Fruit fly (Drosophila melanogaster) whole organism, embryonic: Measurements from ENCODE around the gene Hr96.

Source experiments
- Blimp-1 ChIP-seq: fragments of 200-800 bp; sonication (Bioruptor generic); optimal IDR thresholded peaks from 3 replicates; lab custom pipeline; 2018; ENCODE audit warnings: missing biosample characterization, missing genetic modification characterization, mild to moderate bottlenecking, moderate library complexity, missing genetic modification reagents
- BtbVII ChIP-seq: fragments of 200-800 bp; sonication (Bioruptor generic); optimal IDR thresholded peaks from 3 replicates; lab custom pipeline; 2017; ENCODE audit warnings: missing biosample characterization, mild to moderate bottlenecking, missing genetic modification characterization
- CG10462 ChIP-seq: fragments of 200-800 bp; sonication (Bioruptor generic); optimal IDR thresholded peaks from 2 replicates; lab custom pipeline; 2016; ENCODE audit warnings: missing biosample characterization, missing genetic modification characterization
- CG12299 ChIP-seq: fragments of 200-800 bp; sonication (Bioruptor generic); optimal IDR thresholded peaks from 2 replicates; lab custom pipeline; 2018; ENCODE audit warnings: missing biosample characterization, mild to moderate bottlenecking, missing genetic modification characterization
- CG12391 ChIP-seq: fragments of 200-800 bp; sonication (Bioruptor generic); optimal IDR thresholded peaks from 3 replicates; lab custom pipeline; 2018; ENCODE audit warnings: missing biosample characterization, mild to moderate bottlenecking, missing genetic modification characterization, moderate library complexity
- CG14441 ChIP-seq: fragments of 200-800 bp; sonication (Bioruptor generic); IDR thresholded peaks from 2 replicates; pipeline ENCODE4 v1.3.6; 2022; ENCODE audit warnings: missing biosample characterization, missing genetic modification characterization
- CG14965 ChIP-seq: fragments of 200-800 bp; sonication (Bioruptor generic); optimal IDR thresholded peaks from 2 replicates; lab custom pipeline; 2016; ENCODE audit warnings: missing biosample characterization, missing genetic modification characterization, borderline replicate concordance
- CG17829 ChIP-seq: fragments of 200-800 bp; optimal IDR thresholded peaks from 2 replicates; lab custom pipeline; 2019; ENCODE audit warnings: missing biosample characterization, mild to moderate bottlenecking, missing genetic modification characterization, moderate library complexity
- CG2120 ChIP-seq: fragments of 200-800 bp; sonication (Bioruptor generic); optimal IDR thresholded peaks from 3 replicates; lab custom pipeline; 2016; ENCODE audit warnings: missing biosample characterization, missing genetic modification characterization
- CG34224 ChIP-seq: fragments of 200-800 bp; sonication (Bioruptor generic); IDR thresholded peaks from 3 replicates; pipeline ENCODE4 v1.3.6; 2022; ENCODE audit warnings: missing biosample characterization, missing genetic modification characterization; ENCODE audit not compliant: partially characterized antibody
- CG43689 ChIP-seq: fragments of 200-800 bp; sonication (Bioruptor generic); IDR thresholded peaks from 2 replicates; pipeline ENCODE4 v1.3.6; 2022; ENCODE audit warnings: missing biosample characterization, missing genetic modification characterization
- CG6254 ChIP-seq: fragments of 200-800 bp; sonication (Bioruptor generic); optimal IDR thresholded peaks from 3 replicates; lab custom pipeline; 2017; ENCODE audit warnings: mild to moderate bottlenecking, missing biosample characterization, missing genetic modification reagents, missing genetic modification characterization
- CG6813 ChIP-seq: fragments of 200-800 bp; sonication (Bioruptor generic); optimal IDR thresholded peaks from 2 replicates; lab custom pipeline; 2017; ENCODE audit warnings: missing biosample characterization, missing genetic modification characterization, mild to moderate bottlenecking, moderate library complexity, missing genetic modification reagents
- CG7745 ChIP-seq: fragments of 200-800 bp; sonication (Bioruptor generic); optimal IDR thresholded peaks from 2 replicates; lab custom pipeline; 2018; ENCODE audit warnings: missing biosample characterization, mild to moderate bottlenecking, missing genetic modification characterization, moderate library complexity
- CG9727 ChIP-seq: fragments of 200-800 bp; sonication (Bioruptor generic); optimal IDR thresholded peaks from 3 replicates; lab custom pipeline; 2017; ENCODE audit warnings: missing biosample characterization, mild to moderate bottlenecking, missing genetic modification characterization
- CG9932 ChIP-seq: fragments of 200-800 bp; sonication (Bioruptor generic); IDR thresholded peaks from 2 replicates; pipeline ENCODE4 v1.3.6; 2022; ENCODE audit warnings: missing biosample characterization, missing genetic modification characterization
- Camta ChIP-seq: fragments of 200-800 bp; sonication (Bioruptor generic); optimal IDR thresholded peaks from 2 replicates; lab custom pipeline; 2016; ENCODE audit warnings: missing biosample characterization, missing genetic modification characterization
- Dad ChIP-seq: fragments of 200-800 bp; sonication (Bioruptor generic); optimal IDR thresholded peaks from 3 replicates; lab custom pipeline; 2016; ENCODE audit warnings: missing biosample characterization, missing genetic modification characterization
- Doc2 ChIP-seq: fragments of 200-800 bp; sonication (Bioruptor generic); IDR thresholded peaks from 2 replicates; pipeline ENCODE4 v1.3.6; 2022; ENCODE audit warnings: missing biosample characterization, missing genetic modification characterization
- Drgx ChIP-seq: fragments of 200-800 bp; sonication (Bioruptor generic); IDR thresholded peaks from 2 replicates; pipeline ENCODE4 v1.3.6; 2022; ENCODE audit warnings: missing biosample characterization, missing genetic modification characterization
- Fer3 ChIP-seq: fragments of 200-800 bp; sonication (Bioruptor generic); optimal IDR thresholded peaks from 2 replicates; lab custom pipeline; 2018; ENCODE audit warnings: missing biosample characterization, mild to moderate bottlenecking, missing genetic modification characterization, moderate library complexity
- Hmr ChIP-seq: fragments of 200-800 bp; sonication (Bioruptor generic); optimal IDR thresholded peaks from 3 replicates; lab custom pipeline; 2017; ENCODE audit warnings: mild to moderate bottlenecking, missing biosample characterization, missing genetic modification reagents, missing genetic modification characterization
- NC2α ChIP-seq: fragments of 200-800 bp; sonication (Bioruptor generic); optimal IDR thresholded peaks from 2 replicates; lab custom pipeline; 2016; ENCODE audit warnings: missing biosample characterization, missing genetic modification characterization
- NC2β ChIP-seq: fragments of 200-800 bp; sonication (Bioruptor generic); optimal IDR thresholded peaks from 2 replicates; lab custom pipeline; 2016; ENCODE audit warnings: missing biosample characterization, missing genetic modification characterization
- Scr ChIP-seq: fragments of 200-800 bp; sonication (Bioruptor generic); IDR thresholded peaks from 2 replicates; pipeline ENCODE4 v1.3.6; 2022; ENCODE audit warnings: missing biosample characterization, missing genetic modification characterization; ENCODE audit not compliant: partially characterized antibody
- Sox100B ChIP-seq: fragments of 200-800 bp; sonication (Bioruptor generic); optimal IDR thresholded peaks from 3 replicates; lab custom pipeline; 2018; ENCODE audit warnings: missing biosample characterization, mild to moderate bottlenecking, missing genetic modification characterization
- Sry-δ ChIP-seq: fragments of 200-800 bp; sonication (Bioruptor generic); optimal IDR thresholded peaks from 2 replicates; lab custom pipeline; 2016; ENCODE audit warnings: missing biosample characterization, missing genetic modification characterization
- Ssrp ChIP-seq: fragments of 200-800 bp; sonication (Bioruptor generic); optimal IDR thresholded peaks from 2 replicates; lab custom pipeline; 2018; ENCODE audit warnings: missing biosample characterization, mild to moderate bottlenecking, missing genetic modification characterization, moderate library complexity
- Trl ChIP-seq, 3 experiments: fragments of >200 bp in 2 of 3; fragments of 200-800 bp in 1 of 3; sonication (Bioruptor generic) in 1 of 3; optimal IDR thresholded peaks; 2 replicates in 1 of 3; 3 replicates in 2 of 3; lab custom pipeline; 2016 to 2017; ENCODE audit warnings: missing biosample characterization in 1 of 3, missing genetic modification characterization in 1 of 3
- ap ChIP-seq: fragments of 200-800 bp; sonication (Bioruptor generic); IDR thresholded peaks from 2 replicates; pipeline ENCODE4 v1.3.6; 2022; ENCODE audit warnings: missing biosample characterization, missing genetic modification characterization
- ato ChIP-seq: fragments of 200-800 bp; sonication (Bioruptor generic); IDR thresholded peaks from 2 replicates; pipeline ENCODE4 v1.3.6; 2022; ENCODE audit warnings: missing biosample characterization, missing genetic modification characterization; ENCODE audit not compliant: partially characterized antibody
- bcd ChIP-seq: fragments of 200-800 bp; sonication (Bioruptor generic); optimal IDR thresholded peaks from 2 replicates; lab custom pipeline; 2017; ENCODE audit warnings: missing biosample characterization, mild to moderate bottlenecking, missing genetic modification characterization
- bigmax ChIP-seq: fragments of 200-800 bp; sonication (Bioruptor generic); optimal IDR thresholded peaks from 2 replicates; lab custom pipeline; 2018; ENCODE audit warnings: missing biosample characterization, mild to moderate bottlenecking, missing genetic modification characterization
- bsh ChIP-seq, 2 experiments: fragments of 200-800 bp; sonication (Bioruptor generic); optimal IDR thresholded peaks; 2 replicates each; lab custom pipeline; 2017 to 2018; ENCODE audit warnings: mild to moderate bottlenecking in 2 of 2, missing biosample characterization in 2 of 2, missing genetic modification characterization in 2 of 2, moderate library complexity in 1 of 2
- cwo ChIP-seq: fragments of 200-800 bp; sonication (Bioruptor generic); optimal IDR thresholded peaks from 3 replicates; lab custom pipeline; 2017; ENCODE audit warnings: missing biosample characterization, missing genetic modification characterization, mild to moderate bottlenecking, moderate library complexity, missing genetic modification reagents
- dimm ChIP-seq: fragments of 200-800 bp; sonication (Bioruptor generic); IDR thresholded peaks from 2 replicates; pipeline ENCODE4 v1.3.6; 2022; ENCODE audit warnings: missing biosample characterization, missing genetic modification characterization
- dm ChIP-seq: fragments of 200-800 bp; sonication (Bioruptor generic); optimal IDR thresholded peaks from 3 replicates; lab custom pipeline; 2016; ENCODE audit warnings: missing biosample characterization, missing genetic modification characterization
- eyg ChIP-seq: fragments of 200-800 bp; sonication (Bioruptor generic); optimal IDR thresholded peaks from 3 replicates; lab custom pipeline; 2016; ENCODE audit warnings: missing biosample characterization, missing genetic modification characterization
- fd3F ChIP-seq: fragments of 200-800 bp; sonication (Bioruptor generic); optimal IDR thresholded peaks from 2 replicates; lab custom pipeline; 2018; ENCODE audit warnings: missing biosample characterization, mild to moderate bottlenecking, missing genetic modification characterization, moderate library complexity
- fru ChIP-seq: fragments of >200 bp; optimal IDR thresholded peaks from 2 replicates; lab custom pipeline; 2017
- jing ChIP-seq: fragments of 200-800 bp; sonication (Bioruptor generic); optimal IDR thresholded peaks from 2 replicates; lab custom pipeline; 2018; ENCODE audit warnings: missing biosample characterization, mild to moderate bottlenecking, missing genetic modification characterization
- mirr ChIP-seq: fragments of 200-800 bp; sonication (Bioruptor generic); optimal IDR thresholded peaks from 3 replicates; lab custom pipeline; 2018; ENCODE audit warnings: missing biosample characterization, mild to moderate bottlenecking, missing genetic modification characterization
- pita ChIP-seq: fragments of 200-800 bp; sonication (Bioruptor generic); optimal IDR thresholded peaks from 2 replicates; lab custom pipeline; 2017; ENCODE audit warnings: missing biosample characterization, mild to moderate bottlenecking, missing genetic modification characterization
- sd ChIP-seq: fragments of 200-800 bp; sonication (Bioruptor generic); optimal IDR thresholded peaks from 3 replicates; lab custom pipeline; 2018; ENCODE audit warnings: missing biosample characterization, mild to moderate bottlenecking, missing genetic modification characterization, moderate library complexity
- sens ChIP-seq: fragments of 200-800 bp; sonication (Bioruptor generic); peaks from one replicate; lab custom pipeline; 2016; ENCODE audit warnings: missing biosample characterization, missing genetic modification characterization
- tll ChIP-seq, 2 experiments: fragments of 200-800 bp in 1 of 2; fragments of >200 bp in 1 of 2; sonication (Bioruptor generic) in 1 of 2; optimal IDR thresholded peaks; 2 replicates each; lab custom pipeline; 2017 to 2019; ENCODE audit warnings: missing biosample characterization in 2 of 2, missing genetic modification characterization in 2 of 2, mild to moderate bottlenecking in 1 of 2, moderate library complexity in 1 of 2
- toy ChIP-seq: fragments of 200-800 bp; sonication (Bioruptor generic); IDR thresholded peaks from 2 replicates; pipeline ENCODE4 v1.3.6; 2022; ENCODE audit warnings: missing biosample characterization, missing genetic modification characterization
- trh ChIP-seq: fragments of 200-800 bp; sonication (Bioruptor generic); optimal IDR thresholded peaks from 2 replicates; lab custom pipeline; 2016; ENCODE audit warnings: missing biosample characterization, missing genetic modification characterization
- z ChIP-seq: fragments of 200-800 bp; sonication (Bioruptor generic); IDR thresholded peaks from 3 replicates; pipeline ENCODE4 v1.3.6; 2022; ENCODE audit warnings: missing biosample characterization, missing genetic modification characterization
- zen2 ChIP-seq: fragments of 200-800 bp; sonication (Bioruptor generic); IDR thresholded peaks from 3 replicates; pipeline ENCODE4 v1.3.6; 2022; ENCODE audit warnings: missing biosample characterization, missing genetic modification characterization; ENCODE audit not compliant: partially characterized antibody

The Hr96 gene

dm6 chr3R:25069569-25069968, 44.5 kb downstream of the Hr96 start, which contains the start of the genes Stt3B and CG11839 (continued):
- no peak for TF ChIP-seq Blimp-1 (GFP tag; lab: Kevin White, UChicago)
- peak; percentile 87 for TF ChIP-seq CG9932
- TF ChIP-seq sens, result peak; percentile 96
- TF ChIP-seq z, result no peak
- peak; percentile 42 for TF ChIP-seq CG12299 (tag; lab: Kevin White, UChicago)
- no peak for TF ChIP-seq fru (lab: Kevin White, UChicago)
- TF ChIP-seq CG43689 (GFP tag; lab: Robert Waterston, UW), result no peak
- TF ChIP-seq Ssrp (tag; lab: Kevin White, UChicago), result peak; percentile 54
- no peak for TF ChIP-seq toy (GFP tag; lab: Robert Waterston, UW)
- TF ChIP-seq pita (GFP tag; lab: Kevin White, UChicago), result no peak
- TF ChIP-seq CG10462 (GFP tag; lab: Kevin White, UChicago), result peak; percentile 39
- peak; percentile 70 for TF ChIP-seq Fer3 (tag; lab: Kevin White, UChicago)
- no peak for TF ChIP-seq Trl (optimal IDR thresholded peaks at IDR 0.05; lab: Kevin White, UChicago)
- peak; percentile 84 for TF ChIP-seq Trl (GFP tag; optimal IDR thresholded peaks at IDR 0.05; lab: Kevin White, UChicago)
- peak; percentile 84 for TF ChIP-seq CG12391 (tag; lab: Kevin White, UChicago)
- TF ChIP-seq Sox100B (GFP tag; lab: Kevin White, UChicago), result peak; percentile 49
- TF ChIP-seq Dad (GFP tag; lab: Kevin White, UChicago), result peak; percentile 72
- TF ChIP-seq bsh (GFP tag; optimal IDR thresholded peaks at IDR 0.05; lab: Kevin White, UChicago), result no peak
- TF ChIP-seq CG14441 (GFP tag; lab: Robert Waterston, UW), result peak; percentile 79
- TF ChIP-seq CG6813 (GFP tag; lab: Kevin White, UChicago), result no peak
- TF ChIP-seq eyg (GFP tag; lab: Kevin White, UChicago), result no peak
- peak; percentile 30 for TF ChIP-seq trh
- TF ChIP-seq CG2120 (GFP tag; lab: Kevin White, UChicago), result peak; percentile 91
- TF ChIP-seq dimm (GFP tag; lab: Robert Waterston, UW), result no peak
- peak; percentile 74 for TF ChIP-seq CG9727
- peak; percentile 74 for TF ChIP-seq Camta (GFP tag; lab: Kevin White, UChicago)
- no peak for TF ChIP-seq Hmr (GFP tag; lab: Kevin White, UChicago)
- peak; percentile 93 for TF ChIP-seq CG34224 (GFP tag; lab: Robert Waterston, UW)
- TF ChIP-seq ato (GFP tag; lab: Robert Waterston, UW), result peak; percentile 69
- TF ChIP-seq mirr (GFP tag; lab: Kevin White, UChicago), result no peak
- peak; percentile 72 for TF ChIP-seq CG17829
- no peak for TF ChIP-seq jing (GFP tag; lab: Kevin White, UChicago)
- TF ChIP-seq Doc2 (GFP tag; lab: Robert Waterston, UW), result no peak
- TF ChIP-seq CG6254 (GFP tag; lab: Kevin White, UChicago), result no peak
- peak in 1 of 2 experiments; percentile 35 for TF ChIP-seq tll (GFP tag; optimal IDR thresholded peaks at IDR 0.05; lab: Kevin White, UChicago)
- no peak for TF ChIP-seq NC2α
- peak; percentile 97 for TF ChIP-seq Sry-δ
- TF ChIP-seq fd3F (GFP tag; lab: Kevin White, UChicago), result peak; percentile 62
- TF ChIP-seq NC2β (GFP tag; lab: Kevin White, UChicago), result peak; percentile 71
- peak; percentile 95 for TF ChIP-seq Scr (GFP tag; lab: Robert Waterston, UW)
- no peak for TF ChIP-seq bcd (GFP tag; lab: Kevin White, UChicago)
- TF ChIP-seq CG7745 (tag; lab: Kevin White, UChicago), result peak; percentile 23
- TF ChIP-seq cwo (GFP tag; lab: Kevin White, UChicago), result no peak
- TF ChIP-seq zen2, result no peak; the same call in 2 of the 3 replicates
- no peak for TF ChIP-seq Drgx (GFP tag; lab: Robert Waterston, UW)
- TF ChIP-seq dm, result peak; percentile 58
- TF ChIP-seq CG14965 (GFP tag; lab: Kevin White, UChicago), result no peak
- no peak for TF ChIP-seq sd
- TF ChIP-seq bigmax (GFP tag; lab: Kevin White, UChicago), result no peak
- no peak for TF ChIP-seq ap (GFP tag; lab: Robert Waterston, UW)
- no peak for TF ChIP-seq BtbVII (GFP tag; lab: Kevin White, UChicago)
